Worm (Caenorhabditis elegans): ENCODE measurements around the gene M163.10.

- no peak for TF ChIP-seq pha-4 (tag; optimal IDR thresholded peaks at IDR 0.05)
- TF ChIP-seq ztf-11 (tag; optimal IDR thresholded peaks at IDR 0.05): no peak
- no peak for TF ChIP-seq cnd-1 (tag; optimal IDR thresholded peaks at IDR 0.05)
- no peak for TF ChIP-seq nhr-12 (tag; optimal IDR thresholded peaks at IDR 0.05)
- no peak for TF ChIP-seq mls-2 (tag; optimal IDR thresholded peaks at IDR 0.05)
- TF ChIP-seq unc-39 (tag; optimal IDR thresholded peaks at IDR 0.05): no peak
- TF ChIP-seq snpc-4 (tag; optimal IDR thresholded peaks at IDR 0.05): no peak
- TF ChIP-seq unc-62 (GFP tag; optimal IDR thresholded peaks at IDR 0.05): no peak
- no peak for TF ChIP-seq sptf-1 (tag; optimal IDR thresholded peaks at IDR 0.05)
- no peak for TF ChIP-seq ceh-39 (tag; optimal IDR thresholded peaks at IDR 0.05)
Observed at ce11 chrX:14490486-14490885, 19.7 kb downstream of the M163.10 start.
